Worm (Caenorhabditis elegans) whole organism, dauer: Measurements from ENCODE around the gene Y116A8C.25.

Source experiments
- unc-62 ChIP-seq: sonication (generic microtip); optimal IDR thresholded peaks from 2 replicates; lab custom pipeline; 2017; ENCODE audit warnings: missing biosample characterization, missing genetic modification reagents, missing genetic modification characterization

Gene Y116A8C.25

DNA sequence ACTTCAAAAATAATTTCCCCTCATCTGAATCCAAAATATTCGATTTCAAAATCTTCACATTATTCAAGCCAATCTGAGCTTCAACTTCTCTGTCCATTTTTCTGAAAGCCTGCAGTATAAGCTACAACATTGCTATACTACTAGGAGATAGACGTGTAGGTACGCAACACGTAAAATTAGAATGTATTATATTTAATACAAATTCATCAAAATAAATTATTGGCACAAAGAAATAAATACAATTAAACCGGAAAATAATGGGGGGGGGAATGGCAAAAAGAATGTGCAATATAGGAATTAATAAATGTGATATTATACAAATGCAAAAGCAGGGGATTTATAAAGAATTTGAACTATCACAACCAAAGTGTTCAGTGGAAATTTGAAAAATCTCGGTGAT, at the start of gene Y116A8C.25:
Gene Y116A8C.25 (minus strand): TSS at position 101 of the 400 bp plus-strand sequence.
- TF ChIP-seq unc-62 (GFP tag; lab: Kevin White, UChicago) = no peak

DNA sequence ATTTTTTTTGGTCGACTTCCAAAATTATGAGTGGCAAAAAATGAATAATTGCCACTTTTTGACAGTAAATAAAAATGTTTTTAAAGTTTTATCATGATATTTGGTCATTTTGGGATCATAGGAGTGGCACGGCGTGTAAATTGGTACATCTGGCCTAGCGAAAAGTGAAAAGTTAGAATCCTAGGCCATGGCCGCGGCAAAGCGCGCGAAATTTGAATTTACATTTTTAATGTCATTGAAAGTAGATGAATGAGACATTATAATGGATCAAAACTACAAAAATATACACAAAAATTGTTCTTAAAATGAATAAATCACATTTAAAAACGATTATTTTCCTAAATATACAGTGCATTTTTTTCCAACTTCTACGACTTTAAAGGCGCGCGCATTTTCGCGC, 48.0 kb upstream of the Y116A8C.25 start:
- no peak for TF ChIP-seq unc-62 (GFP tag; lab: Kevin White, UChicago)

DNA sequence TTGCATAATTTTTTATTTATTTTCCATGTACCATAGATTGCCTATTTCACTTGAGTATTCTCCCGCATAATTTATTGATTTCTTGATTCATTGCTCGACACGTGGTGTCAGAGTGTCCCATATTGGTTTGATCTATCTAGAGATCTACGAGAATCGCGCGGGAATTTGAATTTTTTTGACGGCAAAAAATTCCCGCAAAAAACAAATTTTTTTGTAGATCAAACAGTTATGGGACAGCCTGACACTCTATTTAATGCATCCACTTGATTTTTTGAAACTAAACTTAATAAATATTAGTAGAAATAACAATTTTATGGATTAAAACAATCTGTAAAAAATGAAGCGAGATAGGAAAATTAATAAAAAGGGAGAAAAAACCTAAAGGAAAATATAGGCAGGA, 47.4 kb upstream of the Y116A8C.25 start:
- TF ChIP-seq unc-62 (GFP tag; lab: Kevin White, UChicago) = no peak

- TF ChIP-seq unc-62 (GFP tag; lab: Kevin White, UChicago) = no peak
Observed at ce11 chrIV:17121058-17121773, 42.7 kb upstream of the Y116A8C.25 start.

ce11 chrIV:17118987-17119732, 40.6 kb upstream of the Y116A8C.25 start, which contains the start of gene itsn-1:
Gene itsn-1, plus strand, starts transcription at chrIV:17119682.
- TF ChIP-seq unc-62 (GFP tag; lab: Kevin White, UChicago) = no peak

ce11 chrIV:17118585-17118984, 40.0 kb upstream of the Y116A8C.25 start, which contains the start of gene uaf-2:
Gene uaf-2, minus strand, starts transcription at chrIV:17118767.
- no peak for TF ChIP-seq unc-62 (GFP tag; lab: Kevin White, UChicago)

ce11 chrIV:17116821-17117220, 38.3 kb upstream of the Y116A8C.25 start:
- TF ChIP-seq unc-62 (GFP tag; lab: Kevin White, UChicago) = no peak

DNA sequence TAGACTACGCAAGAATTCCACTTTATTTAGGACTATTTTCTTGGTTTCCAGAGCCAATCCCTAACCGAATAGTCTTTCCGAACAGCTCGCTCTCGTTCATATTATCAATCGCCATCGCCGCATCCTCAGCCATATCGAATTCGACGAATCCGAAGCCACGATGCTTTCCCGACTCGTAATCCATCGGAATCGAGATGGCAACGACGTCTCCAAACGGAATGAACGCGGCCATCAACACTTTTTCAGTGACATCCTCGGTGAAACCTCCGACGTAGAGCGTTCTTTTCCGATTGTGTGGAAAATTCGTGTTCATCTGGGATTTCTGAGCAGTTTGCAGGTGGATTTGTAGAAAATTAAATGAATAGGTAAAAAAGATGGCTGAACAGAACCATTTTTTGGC, 37.8 kb upstream of the Y116A8C.25 start, which contains the start of gene cyn-13:
Gene cyn-13 (minus strand): TSS at position 313 of the 400 bp plus-strand sequence.
- no peak for TF ChIP-seq unc-62 (GFP tag; lab: Kevin White, UChicago)

- TF ChIP-seq unc-62 (GFP tag; lab: Kevin White, UChicago) = no peak
Observed at ce11 chrIV:17111813-17112212, 33.3 kb upstream of the Y116A8C.25 start, which contains the start of gene Y116A8C.33. Gene Y116A8C.33, plus strand, starts transcription at chrIV:17112113.

- TF ChIP-seq unc-62 (GFP tag; lab: Kevin White, UChicago) = no peak
Observed at ce11 chrIV:17110882-17111281, 32.3 kb upstream of the Y116A8C.25 start, which contains the start of gene sfa-1. Gene sfa-1, minus strand, starts transcription at chrIV:17110982.

ce11 chrIV:17109436-17109835, 30.9 kb upstream of the Y116A8C.25 start:
- no peak for TF ChIP-seq unc-62 (GFP tag; lab: Kevin White, UChicago)

- TF ChIP-seq unc-62 (GFP tag; lab: Kevin White, UChicago) = no peak
Observed at ce11 chrIV:17108805-17109204, 30.3 kb upstream of the Y116A8C.25 start.

DNA sequence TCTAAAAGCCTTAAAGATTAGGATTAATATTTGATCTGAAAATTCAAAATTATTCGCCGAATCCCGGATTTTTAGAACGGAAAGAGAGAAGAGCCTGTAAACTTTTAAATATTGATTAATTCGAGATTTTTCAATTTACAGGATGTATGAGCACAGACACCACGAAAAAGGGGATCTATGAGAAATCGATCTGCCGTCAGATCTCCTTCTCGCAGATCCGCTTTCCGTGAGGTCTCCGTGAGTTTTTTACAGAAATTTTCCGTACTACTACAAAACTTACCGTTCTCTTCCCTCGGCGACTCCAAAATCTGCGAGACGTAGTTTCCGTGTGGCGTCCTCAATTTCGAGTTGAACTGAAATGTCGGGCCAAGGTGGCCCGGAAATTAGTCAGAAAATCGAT, 29.7 kb upstream of the Y116A8C.25 start:
- TF ChIP-seq unc-62 (GFP tag; lab: Kevin White, UChicago) = no peak

- no peak for TF ChIP-seq unc-62 (GFP tag; lab: Kevin White, UChicago)
Observed at ce11 chrIV:17105578-17105977, 27.0 kb upstream of the Y116A8C.25 start.

- no peak for TF ChIP-seq unc-62 (GFP tag; lab: Kevin White, UChicago)
Observed at ce11 chrIV:17104157-17104872, 25.8 kb upstream of the Y116A8C.25 start.

DNA sequence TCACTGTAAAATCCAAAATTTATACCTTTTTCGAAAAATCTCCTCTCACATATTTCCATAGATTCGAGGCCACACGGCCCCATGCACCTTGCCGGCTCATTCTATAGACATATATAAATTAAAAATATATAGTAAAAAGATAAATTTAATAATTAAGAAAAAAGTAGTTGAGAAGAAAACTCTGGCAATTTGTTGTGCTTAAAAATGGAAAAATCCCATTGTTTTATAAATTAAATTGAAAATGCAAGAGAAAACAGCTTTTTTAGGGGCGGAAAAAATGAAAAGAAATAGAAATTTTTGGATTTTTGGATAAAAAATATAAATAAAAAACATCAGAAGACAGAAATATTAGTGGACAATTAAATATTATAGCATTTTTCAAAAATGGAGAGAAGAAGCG, 25.1 kb upstream of the Y116A8C.25 start, which contains the start of gene Y116A8C.30:
Gene Y116A8C.30 (minus strand): TSS at position 101 of the 400 bp plus-strand sequence.
- TF ChIP-seq unc-62 (GFP tag; lab: Kevin White, UChicago) = no peak
